Fruit fly (Drosophila melanogaster) whole organism: ENCODE data around the gene CG10804.

Experiments used
- CG8478 ChIP-seq: fragments of >200 bp; optimal IDR thresholded peaks from 2 replicates; lab custom pipeline; 2018; ENCODE audit warnings: inconsistent platforms
- Dll ChIP-seq: fragments of >200 bp; optimal IDR thresholded peaks from 2 replicates; lab custom pipeline; 2017
- psq ChIP-seq: fragments of >200 bp; optimal IDR thresholded peaks from 2 replicates; lab custom pipeline; 2017

DNA sequence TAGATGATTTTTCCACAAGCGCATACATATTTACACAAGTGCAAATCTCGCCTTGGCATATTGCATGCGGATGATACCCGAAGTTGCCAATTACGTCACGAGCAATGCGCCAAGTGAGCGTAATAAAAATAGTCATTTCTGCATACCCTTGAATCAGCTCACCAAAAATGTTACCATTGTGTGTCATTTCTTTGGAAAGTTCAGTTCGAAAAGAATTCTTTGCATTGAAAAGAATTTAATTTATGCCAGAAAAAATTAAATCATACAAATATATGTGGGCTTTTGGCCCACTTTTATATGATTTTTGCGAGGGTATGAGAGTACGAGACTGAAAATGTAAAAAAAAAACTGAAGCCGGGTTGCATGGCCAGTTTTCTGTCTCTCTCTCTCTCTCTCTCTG, 30.2 kb downstream of the CG10804 start:
- TF ChIP-seq CG8478 (lab: Kevin White, UChicago): no peak
- no peak for TF ChIP-seq psq (lab: Kevin White, UChicago)
- TF ChIP-seq Dll (lab: Kevin White, UChicago): no peak
